Worm (Caenorhabditis elegans): Measurements from ENCODE around the gene fbxb-92.

Gene fbxb-92

ce11 chrII:3736893-3737375 is 10.4 kb downstream of the fbxb-92 start, which contains the start of gene F12E12.6:
TSS of gene F12E12.6 (minus strand) at chrII:3736943.
- no peak for TF ChIP-seq nhr-25 (tag; optimal IDR thresholded peaks at IDR 0.05)
- no peak for TF ChIP-seq zag-1 (tag; optimal IDR thresholded peaks at IDR 0.05)
- TF ChIP-seq crh-2 (tag; optimal IDR thresholded peaks at IDR 0.05) = no peak
- TF ChIP-seq ZK546.5 (tag; optimal IDR thresholded peaks at IDR 0.05) = no peak
- no peak for TF ChIP-seq R02D3.7 (tag; optimal IDR thresholded peaks at IDR 0.05)
- no peak for TF ChIP-seq unc-55 (GFP tag; optimal IDR thresholded peaks at IDR 0.05)
- no peak for TF ChIP-seq gmeb-1 (tag; optimal IDR thresholded peaks at IDR 0.05)
- TF ChIP-seq nhr-77 (tag; optimal IDR thresholded peaks at IDR 0.05) = no peak
- no peak for TF ChIP-seq unc-39 (tag; optimal IDR thresholded peaks at IDR 0.05)
- no peak for TF ChIP-seq fos-1 (tag; optimal IDR thresholded peaks at IDR 0.05)
- no peak for TF ChIP-seq lin-13 (GFP tag; optimal IDR thresholded peaks at IDR 0.05)
- TF ChIP-seq nhr-23 (tag; optimal IDR thresholded peaks at IDR 0.05) = no peak

DNA sequence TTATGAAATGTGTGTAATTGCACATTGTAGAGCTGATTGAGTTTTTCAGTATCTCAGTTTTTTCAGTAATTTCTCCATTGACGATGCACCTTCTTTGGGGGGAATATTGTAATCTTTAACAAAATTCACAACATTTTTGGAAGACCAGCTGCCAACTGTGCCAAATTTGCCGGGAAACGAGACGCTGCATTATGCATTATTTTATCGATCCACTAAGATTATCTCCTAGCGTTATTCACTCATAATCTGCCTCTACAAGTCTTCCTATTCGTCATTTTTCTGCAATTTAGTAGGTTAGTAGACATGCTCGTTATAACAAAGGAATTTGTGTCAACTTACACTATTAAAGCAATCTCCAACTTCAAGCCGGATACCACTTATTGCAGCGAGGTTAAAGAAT is 15.6 kb downstream of the fbxb-92 start, which contains the start of the genes sdz-12 and bath-31:
Gene sdz-12 (minus strand): TSS at position 101 of the 400 bp plus-strand sequence.
Gene bath-31 (plus strand): TSS at position 251 of the 400 bp plus-strand sequence.
- TF ChIP-seq R02D3.7 (tag; optimal IDR thresholded peaks at IDR 0.05) = no peak
- no peak for TF ChIP-seq peb-1 (tag; optimal IDR thresholded peaks at IDR 0.05)
- no peak for TF ChIP-seq lin-39 (tag; optimal IDR thresholded peaks at IDR 0.05)
- no peak for TF ChIP-seq nhr-77 (tag; optimal IDR thresholded peaks at IDR 0.05)

DNA sequence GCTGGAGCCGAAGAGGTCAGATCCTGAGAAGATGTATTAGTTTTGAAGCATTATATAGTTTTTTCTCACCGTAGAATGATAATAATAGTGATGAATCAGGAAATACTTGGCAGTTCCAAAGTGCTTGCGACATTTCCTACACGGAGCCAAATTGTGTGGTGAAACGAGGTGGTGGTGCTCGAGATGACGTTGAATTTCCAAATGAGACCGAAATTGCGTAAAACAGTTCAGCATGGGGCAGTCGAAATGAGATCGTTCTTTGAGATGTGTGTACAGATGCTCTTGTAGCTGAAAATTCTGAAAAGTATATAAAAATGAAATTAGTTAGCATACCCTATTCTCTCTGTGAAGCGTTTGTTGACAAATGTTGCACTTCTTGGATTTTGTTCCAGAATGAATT is 19.3 kb downstream of the fbxb-92 start, which contains the start of gene C46E10.8:
Gene C46E10.8 (minus strand): TSS at position 101 of the 400 bp plus-strand sequence.
- TF ChIP-seq nhr-25 (tag; optimal IDR thresholded peaks at IDR 0.05) (no peak), ceh-16 (tag; optimal IDR thresholded peaks at IDR 0.05) (no peak), R02D3.7 (tag; optimal IDR thresholded peaks at IDR 0.05) (no peak), nhr-129 (tag; optimal IDR thresholded peaks at IDR 0.05) (no peak), nhr-12 (tag; optimal IDR thresholded peaks at IDR 0.05) (no peak), elt-3 (tag; optimal IDR thresholded peaks at IDR 0.05) (no peak), lin-39 (tag; optimal IDR thresholded peaks at IDR 0.05) (no peak), Y55F3AM.14 (GFP tag; optimal IDR thresholded peaks at IDR 0.05) (no peak), sem-4 (tag; optimal IDR thresholded peaks at IDR 0.05) (no peak), egl-27 (tag; optimal IDR thresholded peaks at IDR 0.05) (no peak), sma-3 (GFP tag; optimal IDR thresholded peaks at IDR 0.05) (no peak), lin-13 (GFP tag; optimal IDR thresholded peaks at IDR 0.05) (no peak), mbf-1 (tag; optimal IDR thresholded peaks at IDR 0.05) (no peak), alr-1 (tag; optimal IDR thresholded peaks at IDR 0.05) (no peak), dmd-4 (tag; optimal IDR thresholded peaks at IDR 0.05) (no peak), nhr-237 (tag; optimal IDR thresholded peaks at IDR 0.05) (no peak), ama-1 (optimal IDR thresholded peaks at IDR 0.05) (no peak), zag-1 (tag; optimal IDR thresholded peaks at IDR 0.05) (no peak)

DNA sequence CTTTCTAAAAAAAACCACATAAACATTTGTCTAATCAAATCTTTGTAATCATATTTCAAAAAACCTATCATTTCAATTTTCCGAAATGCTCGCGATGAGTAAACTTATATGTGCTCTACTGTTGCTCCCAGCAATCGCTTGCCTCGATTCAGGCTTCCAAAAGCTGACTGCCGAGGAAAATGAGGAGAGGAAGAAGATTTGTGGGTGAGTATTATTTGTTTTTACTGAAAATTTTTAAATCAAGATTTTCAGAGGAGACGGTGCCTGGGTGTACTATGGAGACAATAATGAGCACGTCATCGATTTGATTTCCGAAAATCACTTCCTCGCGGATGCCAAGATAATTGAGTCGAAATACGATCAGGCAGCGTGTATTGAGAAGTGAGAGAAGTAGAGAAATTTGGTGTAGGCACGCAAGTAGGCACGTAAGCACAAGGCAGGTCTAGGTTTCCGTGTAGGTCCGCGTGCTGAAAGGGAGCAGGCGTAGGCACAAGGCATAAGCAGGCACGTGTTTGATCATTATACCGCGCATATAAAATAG is 23.1 kb downstream of the fbxb-92 start, which contains the start of gene C46E10.1:
Gene C46E10.1 (plus strand): TSS at position 51 of the 541 bp plus-strand sequence.
- TF ChIP-seq mdl-1 (tag; optimal IDR thresholded peaks at IDR 0.05) (no peak), zag-1 (tag; optimal IDR thresholded peaks at IDR 0.05) (no peak)

- TF ChIP-seq lin-13 (GFP tag; optimal IDR thresholded peaks at IDR 0.05) = no peak
- TF ChIP-seq crh-2 (tag; optimal IDR thresholded peaks at IDR 0.05) = no peak
- no peak for TF ChIP-seq alr-1 (tag; optimal IDR thresholded peaks at IDR 0.05)
- TF ChIP-seq nhr-129 (tag; optimal IDR thresholded peaks at IDR 0.05) = no peak
- no peak for TF ChIP-seq peb-1 (tag; optimal IDR thresholded peaks at IDR 0.05)
- no peak for TF ChIP-seq nhr-10 (tag; optimal IDR thresholded peaks at IDR 0.05)
- no peak for TF ChIP-seq lsy-2 (tag; optimal IDR thresholded peaks at IDR 0.05)
- TF ChIP-seq elt-1 (tag; optimal IDR thresholded peaks at IDR 0.05) = no peak
- TF ChIP-seq F13H6.1 (tag; optimal IDR thresholded peaks at IDR 0.05) = no peak
- TF ChIP-seq ztf-11 (tag; optimal IDR thresholded peaks at IDR 0.05) = no peak
- TF ChIP-seq nhr-25 (tag; optimal IDR thresholded peaks at IDR 0.05) = no peak
- TF ChIP-seq skn-1 (tag; optimal IDR thresholded peaks at IDR 0.05) = no peak
- no peak for TF ChIP-seq mdl-1 (tag; optimal IDR thresholded peaks at IDR 0.05)
- TF ChIP-seq aly-2 (tag; optimal IDR thresholded peaks at IDR 0.05) = no peak
- no peak for TF ChIP-seq R02D3.7 (tag; optimal IDR thresholded peaks at IDR 0.05)
- no peak for TF ChIP-seq ceh-16 (tag; optimal IDR thresholded peaks at IDR 0.05)
- TF ChIP-seq nhr-11 (tag; optimal IDR thresholded peaks at IDR 0.05) = no peak
Measured at ce11 chrII:3721016-3721415, 26.3 kb downstream of the fbxb-92 start, which contains the start of gene C46E10.3. TSS of gene C46E10.3 (plus strand) at chrII:3721316.

All from whole organism, L2 larva.